Fruit fly (Drosophila melanogaster) whole organism, embryonic: ENCODE results near the gene sing.

Source experiments
- Antp ChIP-seq: fragments of 200-800 bp; sonication (Bioruptor generic); optimal IDR thresholded peaks from 3 replicates; lab custom pipeline; 2016; ENCODE audit warnings: missing biosample characterization, missing genetic modification characterization
- Atf-2 ChIP-seq: fragments of 200-800 bp; sonication (Bioruptor generic); optimal IDR thresholded peaks from 2 replicates; lab custom pipeline; 2016; ENCODE audit warnings: missing biosample characterization, missing genetic modification characterization
- CG12071 ChIP-seq: fragments of 200-800 bp; sonication (Bioruptor generic); optimal IDR thresholded peaks from 3 replicates; lab custom pipeline; 2018; ENCODE audit warnings: missing biosample characterization, mild to moderate bottlenecking, missing genetic modification characterization
- CG13624 ChIP-seq: fragments of 200-800 bp; sonication (Bioruptor generic); optimal IDR thresholded peaks from 2 replicates; lab custom pipeline; 2016; ENCODE audit warnings: missing biosample characterization, missing genetic modification characterization
- CG13894 ChIP-seq: fragments of 200-800 bp; sonication (Bioruptor generic); optimal IDR thresholded peaks from 3 replicates; lab custom pipeline; 2018; ENCODE audit warnings: missing biosample characterization, mild to moderate bottlenecking, missing genetic modification characterization, moderate library complexity
- CG14710 ChIP-seq: fragments of 200-800 bp; sonication (Bioruptor generic); optimal IDR thresholded peaks from 3 replicates; lab custom pipeline; 2019; ENCODE audit warnings: missing biosample characterization, mild to moderate bottlenecking, missing genetic modification characterization, moderate library complexity
- CG15073 ChIP-seq: fragments of 200-800 bp; sonication (Bioruptor generic); optimal IDR thresholded peaks from 2 replicates; lab custom pipeline; 2016; ENCODE audit warnings: missing biosample characterization, missing genetic modification characterization
- CG15479 ChIP-seq: fragments of 200-800 bp; sonication (Bioruptor generic); optimal IDR thresholded peaks from 3 replicates; lab custom pipeline; 2019; ENCODE audit warnings: missing biosample characterization, mild to moderate bottlenecking, missing genetic modification characterization, moderate library complexity
- CG32772 ChIP-seq: fragments of 200-800 bp; sonication (Bioruptor generic); IDR thresholded peaks from 2 replicates; pipeline ENCODE4 v1.3.6; 2022; ENCODE audit warnings: missing biosample characterization, missing genetic modification characterization
- CG3995 ChIP-seq: fragments of 200-800 bp; sonication (Bioruptor generic); optimal IDR thresholded peaks from 3 replicates; lab custom pipeline; 2016; ENCODE audit warnings: missing biosample characterization, missing genetic modification characterization
- CG4282 ChIP-seq: fragments of 200-800 bp; sonication (Bioruptor generic); optimal IDR thresholded peaks from 2 replicates; lab custom pipeline; 2016; ENCODE audit warnings: missing biosample characterization, missing genetic modification characterization
- CG4820 ChIP-seq: fragments of 200-800 bp; sonication (Bioruptor generic); optimal IDR thresholded peaks from 3 replicates; lab custom pipeline; 2016; ENCODE audit warnings: missing biosample characterization, missing genetic modification characterization
- CG5245 ChIP-seq: fragments of 200-800 bp; sonication (Bioruptor generic); optimal IDR thresholded peaks from 3 replicates; lab custom pipeline; 2016; ENCODE audit warnings: missing biosample characterization, missing genetic modification characterization
- CG6175 ChIP-seq: fragments of 200-800 bp; sonication (Bioruptor generic); IDR thresholded peaks from 3 replicates; pipeline ENCODE4 v1.3.6; 2022; ENCODE audit warnings: missing biosample characterization, missing genetic modification characterization
- CG6654 ChIP-seq: fragments of 200-800 bp; sonication (Bioruptor generic); optimal IDR thresholded peaks from 2 replicates; lab custom pipeline; 2017; ENCODE audit warnings: missing biosample characterization, mild to moderate bottlenecking, missing genetic modification characterization
- CG7963 ChIP-seq: fragments of 200-800 bp; sonication (Bioruptor generic); IDR thresholded peaks from 3 replicates; pipeline ENCODE4 v1.3.6; 2022; ENCODE audit warnings: missing biosample characterization, missing genetic modification characterization; ENCODE audit not compliant: partially characterized antibody
- CG8924 ChIP-seq: fragments of 200-800 bp; optimal IDR thresholded peaks from 3 replicates; lab custom pipeline; 2019; ENCODE audit warnings: missing biosample characterization, mild to moderate bottlenecking, missing genetic modification characterization, moderate library complexity
- CG8944 ChIP-seq: fragments of 200-800 bp; sonication (Bioruptor generic); optimal IDR thresholded peaks from 3 replicates; lab custom pipeline; 2016; ENCODE audit warnings: missing biosample characterization, missing genetic modification characterization
- CHES-1-like ChIP-seq: fragments of 200-800 bp; sonication (Bioruptor generic); optimal IDR thresholded peaks from 2 replicates; lab custom pipeline; 2016; ENCODE audit warnings: missing biosample characterization, missing genetic modification characterization
- CkIIα-i1 ChIP-seq: fragments of 200-800 bp; sonication (Bioruptor generic); IDR thresholded peaks from 2 replicates; pipeline ENCODE4 v1.3.6; 2022; ENCODE audit warnings: missing biosample characterization, missing genetic modification characterization
- D19B ChIP-seq: fragments of 200-800 bp; sonication (Bioruptor generic); optimal IDR thresholded peaks from 2 replicates; lab custom pipeline; 2017; ENCODE audit warnings: missing biosample characterization, mild to moderate bottlenecking, missing genetic modification characterization
- Dek ChIP-seq: fragments of 200-800 bp; sonication (Bioruptor generic); optimal IDR thresholded peaks from 3 replicates; lab custom pipeline; 2019; ENCODE audit warnings: missing biosample characterization, mild to moderate bottlenecking, missing genetic modification characterization, moderate library complexity
- Drgx ChIP-seq: fragments of 200-800 bp; sonication (Bioruptor generic); IDR thresholded peaks from 2 replicates; pipeline ENCODE4 v1.3.6; 2022; ENCODE audit warnings: missing biosample characterization, missing genetic modification characterization
- ERR ChIP-seq: fragments of 200-800 bp; sonication (Bioruptor generic); optimal IDR thresholded peaks from 2 replicates; lab custom pipeline; 2016; ENCODE audit warnings: missing biosample characterization, missing genetic modification characterization
- Gsc ChIP-seq: fragments of 200-800 bp; sonication (Bioruptor generic); IDR thresholded peaks from 2 replicates; pipeline ENCODE4 v1.3.6; 2022; ENCODE audit warnings: missing biosample characterization, missing genetic modification characterization
- Hr51 ChIP-seq, 2 experiments: fragments of 200-800 bp; sonication (Bioruptor generic); optimal IDR thresholded peaks; 2 replicates in 1 of 2; 3 replicates in 1 of 2; lab custom pipeline; 2016 to 2018; ENCODE audit warnings: missing biosample characterization in 2 of 2, missing genetic modification characterization in 2 of 2, mild to moderate bottlenecking in 1 of 2, moderate library complexity in 1 of 2
- Jarid2 ChIP-seq: fragments of 200-800 bp; sonication (Bioruptor generic); optimal IDR thresholded peaks from 3 replicates; lab custom pipeline; 2017; ENCODE audit warnings: mild to moderate bottlenecking, missing biosample characterization, missing genetic modification reagents, missing genetic modification characterization
- Kr ChIP-seq: fragments of 200-800 bp; sonication (Bioruptor generic); optimal IDR thresholded peaks from 2 replicates; lab custom pipeline; 2017; ENCODE audit warnings: missing biosample characterization, mild to moderate bottlenecking, missing genetic modification characterization
- Lpt ChIP-seq: fragments of >200 bp; optimal IDR thresholded peaks from 2 replicates; lab custom pipeline; 2018; ENCODE audit warnings: missing biosample characterization, missing genetic modification characterization
- MBD-R2 ChIP-seq: fragments of 200-800 bp; sonication (Bioruptor generic); IDR thresholded peaks from 2 replicates; pipeline ENCODE4 v1.3.6; 2022; ENCODE audit warnings: missing biosample characterization, missing genetic modification characterization
- NC2β ChIP-seq: fragments of 200-800 bp; sonication (Bioruptor generic); optimal IDR thresholded peaks from 2 replicates; lab custom pipeline; 2016; ENCODE audit warnings: missing biosample characterization, missing genetic modification characterization
- NK7.1 ChIP-seq: fragments of 200-800 bp; sonication (Bioruptor generic); optimal IDR thresholded peaks from 3 replicates; lab custom pipeline; 2016; ENCODE audit warnings: missing biosample characterization, missing genetic modification characterization
- Ssrp ChIP-seq: fragments of 200-800 bp; sonication (Bioruptor generic); optimal IDR thresholded peaks from 2 replicates; lab custom pipeline; 2018; ENCODE audit warnings: missing biosample characterization, mild to moderate bottlenecking, missing genetic modification characterization, moderate library complexity
- Tbp ChIP-seq: fragments of >200 bp; optimal IDR thresholded peaks from 2 replicates; lab custom pipeline; 2018; ENCODE audit warnings: missing biosample characterization, missing genetic modification characterization
- Trl ChIP-seq, 3 experiments: fragments of >200 bp in 2 of 3; fragments of 200-800 bp in 1 of 3; sonication (Bioruptor generic) in 1 of 3; optimal IDR thresholded peaks; 2 replicates in 1 of 3; 3 replicates in 2 of 3; lab custom pipeline; 2016 to 2017; ENCODE audit warnings: missing biosample characterization in 1 of 3, missing genetic modification characterization in 1 of 3
- ase ChIP-seq: fragments of 200-800 bp; sonication (Bioruptor generic); IDR thresholded peaks from 3 replicates; pipeline ENCODE4 v1.3.6; 2022; ENCODE audit warnings: missing biosample characterization, missing genetic modification characterization
- ci ChIP-seq: fragments of 200-800 bp; sonication (Bioruptor generic); IDR thresholded peaks from 3 replicates; pipeline ENCODE4 v1.3.6; 2022; ENCODE audit warnings: missing biosample characterization, missing genetic modification characterization
- dan ChIP-seq: fragments of 200-800 bp; sonication (Bioruptor generic); IDR thresholded peaks from 2 replicates; pipeline ENCODE4 v1.3.6; 2022; ENCODE audit warnings: missing biosample characterization, missing genetic modification characterization
- disco-r ChIP-seq: fragments of 200-800 bp; sonication (Bioruptor generic); optimal IDR thresholded peaks from 2 replicates; lab custom pipeline; 2016; ENCODE audit warnings: missing biosample characterization, missing genetic modification characterization
- exex ChIP-seq: fragments of 200-800 bp; sonication (Bioruptor generic); optimal IDR thresholded peaks from 4 replicates; lab custom pipeline; 2018; ENCODE audit warnings: missing biosample characterization, mild to moderate bottlenecking, missing genetic modification characterization, moderate library complexity
- gcm ChIP-seq: fragments of 200-800 bp; sonication (Bioruptor generic); optimal IDR thresholded peaks from 2 replicates; lab custom pipeline; 2019; ENCODE audit warnings: missing biosample characterization, mild to moderate bottlenecking, missing genetic modification characterization, moderate library complexity
- gcm2 ChIP-seq: fragments of 200-800 bp; sonication (Bioruptor generic); optimal IDR thresholded peaks from 2 replicates; lab custom pipeline; 2016; ENCODE audit warnings: missing biosample characterization, missing genetic modification characterization
- hth ChIP-seq: fragments of >200 bp; optimal IDR thresholded peaks from 2 replicates; lab custom pipeline; 2017; ENCODE audit warnings: inconsistent platforms
- kah ChIP-seq: fragments of 200-800 bp; sonication (Bioruptor generic); optimal IDR thresholded peaks from 2 replicates; lab custom pipeline; 2018; ENCODE audit warnings: missing biosample characterization, mild to moderate bottlenecking, missing genetic modification characterization
- lbe ChIP-seq: fragments of 200-800 bp; sonication (Bioruptor generic); optimal IDR thresholded peaks from 2 replicates; lab custom pipeline; 2016; ENCODE audit warnings: missing biosample characterization, mild to moderate bottlenecking, missing genetic modification characterization
- luna ChIP-seq: fragments of 200-800 bp; sonication (Bioruptor generic); optimal IDR thresholded peaks from 2 replicates; lab custom pipeline; 2016; ENCODE audit warnings: missing biosample characterization, missing genetic modification characterization
- nerfin-1 ChIP-seq: fragments of 200-800 bp; sonication (Bioruptor generic); optimal IDR thresholded peaks from 3 replicates; lab custom pipeline; 2019; ENCODE audit warnings: missing biosample characterization, mild to moderate bottlenecking, missing genetic modification characterization, moderate library complexity
- nerfin-2 ChIP-seq: fragments of 200-800 bp; sonication (Bioruptor generic); IDR thresholded peaks from 2 replicates; pipeline ENCODE4 v1.3.6; 2022; ENCODE audit warnings: missing biosample characterization, missing genetic modification characterization; ENCODE audit not compliant: partially characterized antibody
- pros ChIP-seq: fragments of 200-800 bp; sonication (Bioruptor generic); optimal IDR thresholded peaks from 3 replicates; lab custom pipeline; 2019; ENCODE audit warnings: missing biosample characterization, mild to moderate bottlenecking, missing genetic modification characterization, moderate library complexity
- psq ChIP-seq: fragments of 200-800 bp; sonication (Bioruptor generic); optimal IDR thresholded peaks from 2 replicates; lab custom pipeline; 2017; ENCODE audit warnings: missing biosample characterization, missing genetic modification characterization
- tio ChIP-seq: fragments of 200-800 bp; sonication (Bioruptor generic); optimal IDR thresholded peaks from 2 replicates; lab custom pipeline; 2017; ENCODE audit warnings: missing biosample characterization, missing genetic modification characterization, inconsistent platforms
- usp ChIP-seq: fragments of >200 bp; optimal IDR thresholded peaks from 2 replicates; lab custom pipeline; 2017; ENCODE audit warnings: missing biosample characterization, missing genetic modification characterization

Gene sing

dm6 chrX:16655724-16656235 lies 23.3 kb upstream of the sing start (continued):
- peak; percentile 63 for TF ChIP-seq kah
- no peak for TF ChIP-seq disco-r (GFP tag; lab: Kevin White, UChicago)
- peak; percentile 52 for TF ChIP-seq pros (GFP tag; lab: Kevin White, UChicago)
- no peak for TF ChIP-seq CG13624 (GFP tag; lab: Kevin White, UChicago)
- TF ChIP-seq NK7.1, result no peak
- TF ChIP-seq ERR, result no peak
- no peak for TF ChIP-seq CG5245 (GFP tag; lab: Kevin White, UChicago)
- TF ChIP-seq CG3995 (GFP tag; lab: Kevin White, UChicago), result no peak
- no peak for TF ChIP-seq Lpt
- no peak for TF ChIP-seq CG4282 (GFP tag; lab: Kevin White, UChicago)
- no peak for TF ChIP-seq CkIIα-i1 (GFP tag; lab: Robert Waterston, UW)
- TF ChIP-seq CG8944 (GFP tag; lab: Kevin White, UChicago), result no peak
- TF ChIP-seq CG6175 (GFP tag; lab: Robert Waterston, UW), result no peak
- peak in 1 of 2 experiments; percentile 7 for TF ChIP-seq Hr51 (GFP tag; optimal IDR thresholded peaks at IDR 0.05; lab: Kevin White, UChicago)
- TF ChIP-seq ci, result no peak
- no peak for TF ChIP-seq Drgx (GFP tag; lab: Robert Waterston, UW)
- peak; percentile 34 for TF ChIP-seq CHES-1-like (GFP tag; lab: Kevin White, UChicago)
- peak; percentile 86 for TF ChIP-seq D19B
- no peak for TF ChIP-seq CG7963 (GFP tag; lab: Robert Waterston, UW)
- TF ChIP-seq CG32772 (GFP tag; lab: Robert Waterston, UW), result no peak
- TF ChIP-seq MBD-R2 (GFP tag; lab: Robert Waterston, UW), result no peak
- no peak for TF ChIP-seq lbe (GFP tag; lab: Kevin White, UChicago)
- no peak for TF ChIP-seq ase (GFP tag; lab: Robert Waterston, UW)
- no peak for TF ChIP-seq CG6654 (GFP tag; lab: Kevin White, UChicago)
- no peak for TF ChIP-seq Ssrp (tag; lab: Kevin White, UChicago)
- TF ChIP-seq gcm, result no peak
- peak; percentile 5 for TF ChIP-seq nerfin-1 (tag; lab: Kevin White, UChicago)
- no peak for TF ChIP-seq dan (GFP tag; lab: Robert Waterston, UW)
- TF ChIP-seq CG8924 (tag; lab: Kevin White, UChicago), result peak; percentile 25
- TF ChIP-seq CG15073, result no peak
- TF ChIP-seq luna (GFP tag; lab: Kevin White, UChicago), result no peak
- no peak for TF ChIP-seq CG4820
- TF ChIP-seq Kr (GFP tag; lab: Kevin White, UChicago), result no peak
- no peak for TF ChIP-seq usp (GFP tag; lab: Kevin White, UChicago)
- TF ChIP-seq Jarid2 (GFP tag; lab: Kevin White, UChicago), result no peak
- TF ChIP-seq gcm2 (GFP tag; lab: Kevin White, UChicago), result no peak
- TF ChIP-seq psq (GFP tag; lab: Kevin White, UChicago), result no peak
- no peak for TF ChIP-seq tio (GFP tag; lab: Kevin White, UChicago)
- peak; percentile 67 for TF ChIP-seq CG13894 (tag; lab: Kevin White, UChicago)
- TF ChIP-seq Tbp (GFP tag; lab: Kevin White, UChicago), result no peak
- no peak for TF ChIP-seq CG14710
- no peak for TF ChIP-seq Gsc (GFP tag; lab: Robert Waterston, UW)
- TF ChIP-seq hth (lab: Kevin White, UChicago), result no peak
- TF ChIP-seq exex (tag; lab: Kevin White, UChicago), result peak; percentile 74
- peak in 1 of 2 experiments; percentile 57 for TF ChIP-seq Trl (optimal IDR thresholded peaks at IDR 0.05; lab: Kevin White, UChicago)
- no peak for TF ChIP-seq Trl (GFP tag; optimal IDR thresholded peaks at IDR 0.05; lab: Kevin White, UChicago)
- TF ChIP-seq CG12071, result peak; percentile 41
- peak; percentile 13 for TF ChIP-seq NC2β
- TF ChIP-seq Atf-2 (GFP tag; lab: Kevin White, UChicago), result no peak
- peak; percentile 5 for TF ChIP-seq CG15479 (GFP tag; lab: Kevin White, UChicago)
- TF ChIP-seq nerfin-2 (GFP tag; lab: Robert Waterston, UW), result no peak
- no peak for TF ChIP-seq Dek
- TF ChIP-seq Antp (GFP tag; lab: Kevin White, UChicago), result no peak
